Worm (Caenorhabditis elegans) whole organism, early embryonic: ENCODE data around the gene C04G2.5.

Experiments
- ama-1 ChIP-seq: fragments of 150-350 bp; optimal IDR thresholded peaks from 2 replicates; lab custom pipeline; 2014
- ceh-36 ChIP-seq: sonication (generic microtip); optimal IDR thresholded peaks from 2 replicates; lab custom pipeline; 2016; ENCODE audit warnings: missing genetic modification characterization, inconsistent platforms, missing compliant biosample characterization
- ets-7 ChIP-seq: sonication (generic microtip); optimal IDR thresholded peaks from 2 replicates; lab custom pipeline; 2016; ENCODE audit warnings: missing genotype, missing genetic modification characterization, missing compliant biosample characterization
- flt-1 ChIP-seq: fragments of 200-800 bp; sonication (Bioruptor generic); IDR thresholded peaks from 2 replicates; pipeline ENCODE4 v1.3.6; 2022; ENCODE audit warnings: missing genetic modification characterization, missing compliant biosample characterization
- pes-1 ChIP-seq: fragments of 200-800 bp; sonication (Bioruptor generic); IDR thresholded peaks from 2 replicates; pipeline ENCODE4 v1.3.6; 2022; ENCODE audit warnings: missing genetic modification reagents, missing genetic modification characterization, missing compliant biosample characterization

ce11 chrIV:10060795-10061194, 34.3 kb downstream of the C04G2.5 start:
- TF ChIP-seq flt-1 (GFP tag; lab: Robert Waterston, UW), result no peak
- TF ChIP-seq ama-1 (lab: Kevin White, UChicago), result no peak
- TF ChIP-seq ets-7 (tag; lab: Kevin White, UChicago), result no peak
- no peak for TF ChIP-seq ceh-36 (tag; lab: Kevin White, UChicago)
- TF ChIP-seq pes-1 (GFP tag; lab: Robert Waterston, UW), result no peak
